Worm (Caenorhabditis elegans): ENCODE results near the gene scrm-5.
"Not testable (repeated sequence)": the region's sequence is repeated elsewhere in the genome, so short reads cannot be mapped to it uniquely, and the experiment has no call there.

The scrm-5 gene

ce11 chrIV:4196729-4197128, 34.5 kb downstream of the scrm-5 start, which contains the start of gene K06B9.6:
Gene K06B9.6, minus strand, starts transcription at chrIV:4196829.
- TF ChIP-seq T22C8.4 (GFP tag; IDR thresholded peaks at IDR 0.05); med-1 (GFP tag; optimal IDR thresholded peaks at IDR 0.05; ENCODE audit: insufficient read depth); tab-1 (GFP tag; IDR thresholded peaks at IDR 0.05): not testable (repeated sequence)

- TF ChIP-seq ztf-23 (GFP tag; IDR thresholded peaks at IDR 0.05); klf-2 (GFP tag; conservative IDR thresholded peaks at IDR 0.05); ztf-29 (GFP tag; IDR thresholded peaks at IDR 0.05): not testable (repeated sequence)
These were observed 34.9 kb downstream of the scrm-5 start, which contains the start of gene cyp-25A6 for ce11 chrIV:4197167-4197566. Gene cyp-25A6, plus strand, starts transcription at chrIV:4197467.

- TF ChIP-seq ztf-23 (GFP tag; IDR thresholded peaks at IDR 0.05) (no peak), med-1 (GFP tag; optimal IDR thresholded peaks at IDR 0.05; ENCODE audit: insufficient read depth) (no peak), cog-1 (tag; optimal IDR thresholded peaks at IDR 0.05) (no peak), tab-1 (GFP tag; IDR thresholded peaks at IDR 0.05) (no peak), klf-2 (GFP tag; conservative IDR thresholded peaks at IDR 0.05) (no peak), ref-1 (GFP tag; conservative IDR thresholded peaks at IDR 0.05) (no peak), T22C8.4 (GFP tag; IDR thresholded peaks at IDR 0.05) (no peak), flt-1 (GFP tag; IDR thresholded peaks at IDR 0.05) (no peak), ztf-29 (GFP tag; IDR thresholded peaks at IDR 0.05) (no peak)
These were observed 42.1 kb downstream of the scrm-5 start, which contains the start of gene pax-2 for ce11 chrIV:4204275-4204674. Gene pax-2, minus strand, starts transcription at chrIV:4204375.

ce11 chrIV:4207088-4207487, 44.9 kb downstream of the scrm-5 start, which contains the start of gene osgn-1:
Gene osgn-1, plus strand, starts transcription at chrIV:4207388.
- TF ChIP-seq klf-2 (GFP tag; conservative IDR thresholded peaks at IDR 0.05) (no peak), tab-1 (GFP tag; IDR thresholded peaks at IDR 0.05) (no peak), ztf-29 (GFP tag; IDR thresholded peaks at IDR 0.05) (no peak), T22C8.4 (GFP tag; IDR thresholded peaks at IDR 0.05) (no peak), ref-1 (GFP tag; conservative IDR thresholded peaks at IDR 0.05) (no peak), cog-1 (tag; optimal IDR thresholded peaks at IDR 0.05) (no peak), ztf-23 (GFP tag; IDR thresholded peaks at IDR 0.05) (no peak), flt-1 (GFP tag; IDR thresholded peaks at IDR 0.05) (no peak), med-1 (GFP tag; optimal IDR thresholded peaks at IDR 0.05; ENCODE audit: insufficient read depth) (no peak)

- no peak for TF ChIP-seq flt-1 (GFP tag; IDR thresholded peaks at IDR 0.05)
- no peak for TF ChIP-seq ztf-23 (GFP tag; IDR thresholded peaks at IDR 0.05)
- TF ChIP-seq T22C8.4 (GFP tag; IDR thresholded peaks at IDR 0.05) = no peak
- TF ChIP-seq tab-1 (GFP tag; IDR thresholded peaks at IDR 0.05) = no peak
- no peak for TF ChIP-seq cog-1 (tag; optimal IDR thresholded peaks at IDR 0.05)
- no peak for TF ChIP-seq ztf-29 (GFP tag; IDR thresholded peaks at IDR 0.05)
- TF ChIP-seq ref-1 (GFP tag; conservative IDR thresholded peaks at IDR 0.05) = no peak
- no peak for TF ChIP-seq med-1 (GFP tag; optimal IDR thresholded peaks at IDR 0.05; ENCODE audit: insufficient read depth)
- no peak for TF ChIP-seq klf-2 (GFP tag; conservative IDR thresholded peaks at IDR 0.05)
These were observed 46.9 kb downstream of the scrm-5 start for ce11 chrIV:4209084-4209483.

ce11 chrIV:4210868-4211267, 48.6 kb downstream of the scrm-5 start:
- TF ChIP-seq flt-1 (GFP tag; IDR thresholded peaks at IDR 0.05) (no peak), T22C8.4 (GFP tag; IDR thresholded peaks at IDR 0.05) (no peak), ref-1 (GFP tag; conservative IDR thresholded peaks at IDR 0.05) (no peak)

- no peak for TF ChIP-seq T22C8.4 (GFP tag; IDR thresholded peaks at IDR 0.05)
- no peak for TF ChIP-seq med-1 (GFP tag; optimal IDR thresholded peaks at IDR 0.05; ENCODE audit: insufficient read depth)
- TF ChIP-seq ztf-23 (GFP tag; IDR thresholded peaks at IDR 0.05) = no peak
- TF ChIP-seq tab-1 (GFP tag; IDR thresholded peaks at IDR 0.05) = no peak
- no peak for TF ChIP-seq ztf-29 (GFP tag; IDR thresholded peaks at IDR 0.05)
- TF ChIP-seq cog-1 (tag; optimal IDR thresholded peaks at IDR 0.05) = no peak
- TF ChIP-seq ref-1 (GFP tag; conservative IDR thresholded peaks at IDR 0.05) = no peak
- no peak for TF ChIP-seq flt-1 (GFP tag; IDR thresholded peaks at IDR 0.05)
- no peak for TF ChIP-seq klf-2 (GFP tag; conservative IDR thresholded peaks at IDR 0.05)
These were observed 50.5 kb downstream of the scrm-5 start for ce11 chrIV:4212733-4213132.
